Fruit fly (Drosophila melanogaster) S2 (cell line): ENCODE results near the gene CG31016.

Experiments
- CG8478 ChIP-seq: fragments of >200 bp; optimal IDR thresholded peaks from 2 replicates; lab custom pipeline; 2018
- CTCF ChIP-seq, 2 experiments: fragments of >200 bp; optimal IDR thresholded peaks; 2 replicates each; lab custom pipeline; 2018

DNA sequence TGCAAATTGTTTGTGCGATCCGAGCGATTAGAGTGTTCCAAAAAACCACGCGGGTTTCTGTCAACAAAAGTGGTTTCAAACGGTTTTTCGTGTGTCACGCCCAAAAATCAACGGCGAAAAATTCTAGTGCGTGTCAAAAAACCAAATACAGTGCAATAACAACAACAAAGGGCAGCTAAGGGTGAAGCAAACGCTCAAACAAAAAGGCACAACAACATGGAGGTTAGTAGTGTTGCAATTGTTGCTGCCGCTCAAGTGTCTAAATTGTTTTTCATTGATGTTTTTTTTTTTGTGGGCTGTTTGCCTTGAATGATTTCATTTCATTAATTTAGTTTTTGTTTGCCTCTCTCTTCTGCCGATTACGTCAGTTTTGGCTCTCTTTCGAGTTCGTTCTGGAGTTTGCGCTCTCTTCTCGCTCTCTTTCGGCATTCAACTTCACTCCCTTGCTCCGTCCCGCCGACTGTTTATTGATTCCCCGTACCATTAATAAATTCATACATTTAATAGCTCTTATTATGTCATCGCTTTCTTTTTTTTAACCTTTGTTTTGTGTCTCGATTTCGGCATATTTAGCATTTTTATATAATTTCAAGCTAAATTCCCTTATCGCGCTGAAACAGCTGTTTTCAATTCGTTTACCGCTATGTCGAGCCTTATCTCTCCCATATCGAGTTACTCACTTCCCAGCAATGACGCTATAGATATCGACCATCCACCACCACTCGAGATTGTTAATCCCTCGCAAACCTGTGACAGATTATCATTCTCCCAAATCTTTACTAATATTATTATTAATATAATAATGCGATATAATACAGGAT is 42.5 kb upstream of the CG31016 start:
- no peak for TF ChIP-seq CTCF (optimal IDR thresholded peaks at IDR 0.05; lab: Kevin White, UChicago)
- no peak for TF ChIP-seq CG8478
